Fruit fly (Drosophila melanogaster) Kc167 (cell line): ENCODE results near the gene nrv2.

Experiments used
- Myc ChIP-seq: fragments of >200 bp; optimal IDR thresholded peaks from 2 replicates; lab custom pipeline; 2017; ENCODE audit warnings: missing external identifiers
- Sin3A ChIP-seq: fragments of >200 bp; optimal IDR thresholded peaks from 2 replicates; lab custom pipeline; 2018; ENCODE audit warnings: missing external identifiers
- h ChIP-seq: fragments of >200 bp; optimal IDR thresholded peaks from 3 replicates; lab custom pipeline; 2018; ENCODE audit warnings: missing external identifiers
- insv ChIP-seq: fragments of >200 bp; optimal IDR thresholded peaks from 3 replicates; lab custom pipeline; 2018; ENCODE audit warnings: missing external identifiers
- psq ChIP-seq: fragments of >200 bp; optimal IDR thresholded peaks from 2 replicates; lab custom pipeline; 2017; ENCODE audit warnings: missing external identifiers
- ttk ChIP-seq: sonication (Bioruptor generic); optimal IDR thresholded peaks from 2 replicates; lab custom pipeline; 2017; ENCODE audit warnings: missing external identifiers

nrv2 gene

dm6 chr2L:6745522-6745921, 53.1 kb downstream of the nrv2 start, which contains the start of gene CG31910:
TSS of gene CG31910 (minus strand) at chr2L:6745622.
- TF ChIP-seq h (no peak), insv (no peak), Sin3A (lab: Kevin White, UChicago) (no peak), Myc (lab: Kevin White, UChicago) (no peak), ttk (lab: Kevin White, UChicago) (no peak), psq (no peak)

DNA sequence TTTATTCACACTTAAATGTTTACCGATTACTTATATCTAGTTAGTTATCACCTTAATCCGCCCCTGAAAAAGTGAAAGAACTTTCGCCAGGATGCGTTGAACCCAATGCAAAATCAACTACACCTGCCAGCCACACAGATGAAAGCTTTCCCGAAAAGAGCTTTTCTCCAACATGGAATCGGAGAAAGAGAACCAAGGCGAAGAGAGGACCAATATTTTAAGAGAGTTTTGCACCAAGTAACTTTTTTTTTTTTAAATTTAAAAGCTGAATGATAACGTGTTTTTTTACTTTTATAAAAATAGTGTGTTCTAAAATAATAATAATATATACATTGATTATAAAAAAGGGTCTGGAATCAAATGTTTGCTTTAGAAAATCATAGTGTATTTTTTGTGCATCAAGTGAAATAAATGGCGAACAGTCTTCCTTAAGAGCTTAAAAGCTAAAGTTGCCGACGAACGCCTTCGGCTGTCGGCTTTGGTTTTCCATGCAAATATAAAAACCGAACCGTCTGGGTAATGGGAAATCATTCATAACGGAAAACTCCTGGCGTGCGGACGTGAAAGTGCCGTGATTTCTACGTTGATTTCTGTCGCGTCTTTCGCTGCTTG, 56.6 kb downstream of the nrv2 start, which contains the start of gene meng:
TSS of gene meng (plus strand) at position 523 of the 612 bp plus-strand sequence.
- TF ChIP-seq Myc (lab: Kevin White, UChicago) (no peak), psq (no peak), ttk (lab: Kevin White, UChicago) (no peak), insv (no peak), Sin3A (lab: Kevin White, UChicago) (no peak), h (no peak)

DNA sequence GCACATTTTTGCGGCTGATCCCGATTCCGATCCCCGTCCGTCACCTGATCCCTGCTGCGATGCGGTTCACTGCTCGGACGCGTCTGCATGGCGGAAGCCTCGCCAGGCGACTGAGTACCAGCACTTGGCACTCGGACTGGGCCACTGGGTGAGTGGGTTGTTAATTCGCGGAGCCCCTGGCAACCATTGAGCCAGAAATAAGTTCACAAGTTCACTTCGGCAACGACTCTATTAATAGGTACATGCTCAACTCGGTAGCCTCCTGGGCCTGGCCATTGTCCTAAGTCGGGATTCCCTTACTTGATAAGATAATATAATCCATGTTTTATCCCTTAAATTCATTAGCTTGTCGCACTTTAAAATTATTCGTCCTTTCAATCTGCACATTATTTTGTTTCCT, 58.6 kb downstream of the nrv2 start, which contains the start of gene TTLL3A:
TSS of gene TTLL3A (minus strand) at position 101 of the 400 bp plus-strand sequence.
- TF ChIP-seq h: no peak
- TF ChIP-seq insv: no peak
- TF ChIP-seq Myc (lab: Kevin White, UChicago): no peak
- no peak for TF ChIP-seq Sin3A (lab: Kevin White, UChicago)
- TF ChIP-seq ttk (lab: Kevin White, UChicago): no peak
- TF ChIP-seq psq: no peak
